Worm (Caenorhabditis elegans): ENCODE results near the gene nas-11.

Gene nas-11

DNA sequence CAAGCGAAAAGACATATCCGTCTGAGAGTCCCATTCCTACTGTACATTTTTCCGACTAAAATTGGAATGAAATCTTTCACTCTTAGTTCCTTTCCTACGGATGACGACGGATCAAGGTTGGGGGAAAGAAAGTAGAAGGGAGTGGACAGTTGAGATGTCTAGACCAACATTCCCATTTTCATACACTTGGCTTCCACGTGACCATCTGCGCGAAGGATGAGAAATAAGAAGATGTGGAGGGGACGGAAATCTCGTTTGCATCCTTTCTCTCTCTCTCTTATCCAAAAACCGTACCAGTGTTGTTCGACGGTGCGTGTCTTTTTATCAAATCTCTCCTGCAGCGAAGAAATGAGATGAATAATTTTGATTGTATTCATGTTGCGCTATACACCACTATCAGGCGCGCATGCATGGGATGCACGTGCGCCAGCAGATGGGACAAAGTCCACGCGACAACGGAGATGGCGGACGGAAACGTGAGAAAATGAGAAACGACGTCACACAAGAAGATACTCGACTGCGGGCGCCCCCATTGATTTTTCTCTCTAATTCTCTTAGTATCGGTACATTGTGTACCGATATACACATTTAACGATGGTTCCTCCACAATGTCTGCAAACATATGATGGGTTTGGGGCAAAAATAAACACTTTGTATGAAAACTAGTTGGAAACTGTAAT lies 24.1 kb downstream of the nas-11 start (continued):
- TF ChIP-seq hsf-1 (GFP tag; IDR thresholded peaks at IDR 0.05): 0 out of 2 replicates have a peak, but pooled peaks have one; percentile 45
- no peak for TF ChIP-seq attf-3 (GFP tag; conservative IDR thresholded peaks at IDR 0.05)
- peak; percentile 67 for TF ChIP-seq ceh-27 (GFP tag; optimal IDR thresholded peaks at IDR 0.05)
- no peak for TF ChIP-seq lsl-1 (GFP tag; optimal IDR thresholded peaks at IDR 0.05)
- TF ChIP-seq mel-28 (tag; optimal IDR thresholded peaks at IDR 0.05; ENCODE audit: borderline replicate concordance): no peak

DNA sequence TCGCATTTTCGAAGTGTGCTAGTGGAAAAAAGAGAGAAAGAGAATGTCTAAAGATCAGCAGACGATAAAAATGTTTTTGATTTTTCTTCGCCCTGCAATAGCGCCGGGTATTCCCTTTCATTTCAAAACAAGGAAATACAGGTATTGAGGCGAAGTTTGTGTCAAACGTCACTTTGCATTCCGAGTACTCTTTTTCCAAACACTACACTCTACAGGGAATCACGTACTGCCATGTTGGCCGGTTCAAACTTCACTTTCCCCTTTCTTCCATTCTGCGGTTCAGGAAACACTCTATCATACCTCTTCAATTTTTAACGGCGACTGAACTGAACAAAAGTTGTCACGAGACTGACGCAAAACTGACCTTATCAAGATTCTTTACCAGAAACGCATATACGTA lies 25.2 kb downstream of the nas-11 start:
- TF ChIP-seq nfya-1 (tag; optimal IDR thresholded peaks at IDR 0.05; ENCODE audit: borderline replicate concordance, insufficient read depth) (no peak), lin-40 (tag; optimal IDR thresholded peaks at IDR 0.05) (no peak), lsy-27 (tag; optimal IDR thresholded peaks at IDR 0.05; ENCODE audit: borderline replicate concordance, insufficient read depth) (no peak)

ce11 chrX:6739034-6740008 lies 25.9 kb downstream of the nas-11 start:
- no peak for TF ChIP-seq K12H6.12 (tag; optimal IDR thresholded peaks at IDR 0.05)
- 0 out of 2 replicates have a peak, but pooled peaks have one; percentile 12 for TF ChIP-seq mcd-1 (GFP tag; IDR thresholded peaks at IDR 0.05)
- TF ChIP-seq nhr-80 (tag; optimal IDR thresholded peaks at IDR 0.05): peak; percentile 34
- peak; percentile 5 for TF ChIP-seq repo-1 (tag; optimal IDR thresholded peaks at IDR 0.05)
- peak; percentile 51 for TF ChIP-seq ztf-26 (tag; optimal IDR thresholded peaks at IDR 0.05)
- no peak for TF ChIP-seq F22D6.2 (tag; optimal IDR thresholded peaks at IDR 0.05)
- TF ChIP-seq F37B4.10 (GFP tag; IDR thresholded peaks at IDR 0.05): 0 out of 2 replicates have a peak, but pooled peaks have one; percentile 51
- no peak for TF ChIP-seq cebp-1 (GFP tag; IDR thresholded peaks at IDR 0.05)
- peak; percentile 31 for TF ChIP-seq cebp-1 (tag; optimal IDR thresholded peaks at IDR 0.05)
- 0 out of 2 replicates have a peak, but pooled peaks have one; percentile 10 for TF ChIP-seq dox-1 (GFP tag; IDR thresholded peaks at IDR 0.05)
- TF ChIP-seq lin-40 (tag; optimal IDR thresholded peaks at IDR 0.05): peak; percentile 22
- no peak for TF ChIP-seq Y95B8A.8 (GFP tag; IDR thresholded peaks at IDR 0.05)
- no peak for TF ChIP-seq nhr-120 (GFP tag; IDR thresholded peaks at IDR 0.05)
- peak; percentile 62 for TF ChIP-seq somi-1 (GFP tag; optimal IDR thresholded peaks at IDR 0.05)
- no peak for TF ChIP-seq ceh-27 (GFP tag; optimal IDR thresholded peaks at IDR 0.05)
- TF ChIP-seq hlh-12 (tag; optimal IDR thresholded peaks at IDR 0.05): no peak
- no peak for TF ChIP-seq Y53G8AR.9 (GFP tag; conservative IDR thresholded peaks at IDR 0.05)

- TF ChIP-seq lin-35 (GFP tag; optimal IDR thresholded peaks at IDR 0.05) (peak in 1 of 3 experiments; percentile 8), Y79H2A.3 (GFP tag; conservative IDR thresholded peaks at IDR 0.05) (no peak), ama-1 (optimal IDR thresholded peaks at IDR 0.05) (no peak), ama-1 (GFP tag; optimal IDR thresholded peaks at IDR 0.05) (peak in 1 of 2 experiments; percentile 24), hlh-26 (GFP tag; conservative IDR thresholded peaks at IDR 0.05) (no peak), ceh-27 (GFP tag; optimal IDR thresholded peaks at IDR 0.05) (peak; percentile 24), nhr-120 (GFP tag; IDR thresholded peaks at IDR 0.05) (no peak), nfyb-1 (GFP tag; IDR thresholded peaks at IDR 0.05) (no peak), ztf-28 (GFP tag; IDR thresholded peaks at IDR 0.05) (no peak), hmg-20 (GFP tag; IDR thresholded peaks at IDR 0.05) (no peak), snpc-3.4 (tag; optimal IDR thresholded peaks at IDR 0.05) (no peak), B0336.3 (GFP tag; IDR thresholded peaks at IDR 0.05) (no peak), F10E7.11 (tag; optimal IDR thresholded peaks at IDR 0.05) (no peak), mcd-1 (GFP tag; IDR thresholded peaks at IDR 0.05) (no peak), hmg-1.2 (GFP tag; IDR thresholded peaks at IDR 0.05) (no peak), tlf-1 (GFP tag; optimal IDR thresholded peaks at IDR 0.05) (no peak), aptf-2 (GFP tag; conservative IDR thresholded peaks at IDR 0.05) (no peak), zfh-2 (GFP tag; conservative IDR thresholded peaks at IDR 0.05) (peak; percentile 23), snpc-4 (GFP tag; optimal IDR thresholded peaks at IDR 0.05) (no peak), snpc-4 (tag; optimal IDR thresholded peaks at IDR 0.05) (no peak)
These were observed 27.1 kb downstream of the nas-11 start for ce11 chrX:6740282-6740982.
